Worm (Caenorhabditis elegans) whole organism, late embryonic: ENCODE measurements around the gene srw-87.

ENCODE experiments used
- F13H6.1 ChIP-seq: sonication (generic microtip); optimal IDR thresholded peaks from 2 replicates; lab custom pipeline; 2016; ENCODE audit warnings: missing genetic modification characterization, missing compliant biosample characterization
- ceh-24 ChIP-seq: sonication (generic microtip); optimal IDR thresholded peaks from 2 replicates; lab custom pipeline; 2016; ENCODE audit warnings: mild to moderate bottlenecking, missing genetic modification characterization, missing compliant biosample characterization
- ceh-48 ChIP-seq: sonication (generic microtip); optimal IDR thresholded peaks from 2 replicates; lab custom pipeline; 2016; ENCODE audit warnings: missing genetic modification characterization, inconsistent platforms, missing compliant biosample characterization
- mec-3 ChIP-seq: sonication (generic microtip); optimal IDR thresholded peaks from 2 replicates; lab custom pipeline; 2016; ENCODE audit warnings: borderline replicate concordance, missing genetic modification characterization, missing compliant biosample characterization

DNA sequence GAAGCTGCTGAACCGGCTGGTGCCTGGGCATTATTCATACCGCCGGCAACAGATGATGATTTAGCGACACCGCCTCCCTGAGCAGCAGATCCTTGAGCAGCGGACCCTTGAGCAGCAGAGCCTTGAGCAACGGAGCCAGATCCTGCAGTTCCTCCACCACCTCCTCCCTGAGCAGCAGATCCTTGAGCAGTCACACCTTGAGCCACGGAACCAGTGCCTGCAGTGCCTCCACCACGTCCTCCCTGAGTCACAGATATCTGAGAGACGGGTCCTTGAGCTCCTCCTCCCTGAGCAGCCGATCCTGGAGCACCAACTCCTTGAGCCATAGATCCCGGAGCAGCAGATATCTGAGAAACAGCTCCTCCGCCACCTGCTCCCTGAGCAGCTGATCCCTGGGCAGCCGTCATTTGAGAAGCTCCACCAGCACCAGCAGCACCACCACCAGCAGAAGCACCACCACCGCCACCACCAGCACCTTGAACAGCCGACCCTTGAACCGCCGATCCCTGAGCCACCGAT lies 40.1 kb downstream of the srw-87 start:
- TF ChIP-seq ceh-48 (no peak), F13H6.1 (tag; lab: Kevin White, UChicago) (no peak), ceh-24 (tag; lab: Kevin White, UChicago) (no peak), mec-3 (no peak)
